Worm (Caenorhabditis elegans) whole organism, young adult: Measurements from ENCODE around the gene cyp-29A3.
A peak's percentile ranks its signal among the peaks of the same experiment; 100 is the strongest.

Experiments
- B0019.2 ChIP-seq: fragments of 200-800 bp; sonication (Bioruptor generic); conservative IDR thresholded peaks from 2 replicates; pipeline ENCODE4 v1.3.6; 2022; ENCODE audit warnings: missing genetic modification reagents, missing genetic modification characterization, missing compliant biosample characterization
- B0035.1 ChIP-seq: sonication (generic microtip); optimal IDR thresholded peaks from 2 replicates; lab custom pipeline; 2016; ENCODE audit warnings: missing genetic modification characterization, mild to moderate bottlenecking, missing compliant biosample characterization, missing genotype, missing genetic modification reagents
- B0336.3 ChIP-seq: fragments of 200-800 bp; sonication (Bioruptor generic); IDR thresholded peaks from 2 replicates; pipeline ENCODE4 v1.3.6; 2022; ENCODE audit warnings: missing genetic modification characterization, missing compliant biosample characterization
- C06A6.2 ChIP-seq: fragments of 200-800 bp; sonication (Bioruptor generic); conservative IDR thresholded peaks from 2 replicates; pipeline ENCODE4 v1.3.6; 2022; ENCODE audit warnings: missing genetic modification characterization, missing compliant biosample characterization
- F39B2.1 ChIP-seq: fragments of 200-800 bp; sonication (Bioruptor generic); IDR thresholded peaks from 2 replicates; pipeline ENCODE4 v1.3.6; 2022; ENCODE audit warnings: missing genetic modification reagents, missing genetic modification characterization, missing compliant biosample characterization
- F52B5.7 ChIP-seq: sonication (generic microtip); optimal IDR thresholded peaks from 2 replicates; lab custom pipeline; 2016; ENCODE audit warnings: mild to moderate bottlenecking, missing genetic modification characterization, missing compliant biosample characterization
- F57A8.1 ChIP-seq: fragments of 200-800 bp; sonication (Bioruptor generic); optimal IDR thresholded peaks from 2 replicates; lab custom pipeline; 2018; ENCODE audit warnings: mild to moderate bottlenecking, missing genetic modification characterization, moderate library complexity, missing compliant biosample characterization
- K12H6.12 ChIP-seq: fragments of 200-800 bp; sonication (Bioruptor generic); optimal IDR thresholded peaks from 2 replicates; lab custom pipeline; 2018; ENCODE audit warnings: mild to moderate bottlenecking, missing genetic modification characterization, missing compliant biosample characterization
- T26A5.8 ChIP-seq: sonication (generic microtip); optimal IDR thresholded peaks from 2 replicates; lab custom pipeline; 2016; ENCODE audit warnings: missing genetic modification characterization, missing compliant biosample characterization
- Y56A3A.18 ChIP-seq: fragments of 200-800 bp; sonication (Bioruptor generic); IDR thresholded peaks from 2 replicates; pipeline ENCODE4 v1.3.6; 2022; ENCODE audit warnings: missing genetic modification reagents, missing genetic modification characterization, missing compliant biosample characterization
- Y95B8A.8 ChIP-seq: fragments of 200-800 bp; sonication (Bioruptor generic); IDR thresholded peaks from 2 replicates; pipeline ENCODE4 v1.3.6; 2022; ENCODE audit warnings: missing genetic modification reagents, missing genetic modification characterization, missing compliant biosample characterization
- ZK185.1 ChIP-seq: sonication (generic microtip); optimal IDR thresholded peaks from 2 replicates; lab custom pipeline; 2016; ENCODE audit warnings: mild to moderate bottlenecking, missing genetic modification characterization, missing compliant biosample characterization; ENCODE audit not compliant: poor library complexity, severe bottlenecking
- aptf-3 ChIP-seq: fragments of 200-800 bp; sonication (Bioruptor generic); IDR thresholded peaks from 2 replicates; pipeline ENCODE4 v1.3.6; 2022; ENCODE audit warnings: missing genetic modification characterization, missing compliant biosample characterization
- athp-1 ChIP-seq: sonication (generic microtip); optimal IDR thresholded peaks from 2 replicates; lab custom pipeline; 2017; ENCODE audit warnings: mild to moderate bottlenecking, missing genetic modification characterization, missing compliant biosample characterization
- attf-5 ChIP-seq: fragments of 200-800 bp; sonication (Bioruptor generic); optimal IDR thresholded peaks from 2 replicates; lab custom pipeline; 2018; ENCODE audit warnings: mild to moderate bottlenecking, missing genetic modification characterization, missing compliant biosample characterization
- attf-6 ChIP-seq: fragments of 200-800 bp; sonication (Bioruptor generic); IDR thresholded peaks from 2 replicates; pipeline ENCODE4 v1.3.6; 2022; ENCODE audit warnings: missing genetic modification reagents, missing genetic modification characterization, missing compliant biosample characterization
- bed-1 ChIP-seq: fragments of 200-800 bp; sonication (Bioruptor generic); IDR thresholded peaks from 2 replicates; pipeline ENCODE4 v1.3.6; 2022; ENCODE audit warnings: missing genetic modification reagents, missing genetic modification characterization, missing compliant biosample characterization
- cebp-1 ChIP-seq, 2 experiments: fragments of 200-800 bp in 1 of 2; sonication (Bioruptor generic) in 1 of 2; sonication (generic microtip) in 1 of 2; IDR thresholded peaks in 1 of 2; optimal IDR thresholded peaks in 1 of 2; 2 replicates each; pipeline versions ENCODE4 v1.3.6 to Lab custom; 2017 to 2022; ENCODE audit warnings: missing compliant biosample characterization in 2 of 2, missing genetic modification characterization in 2 of 2, mild to moderate bottlenecking in 1 of 2, missing genetic modification reagents in 1 of 2, moderate library complexity in 1 of 2
- cebp-2 ChIP-seq: fragments of 200-800 bp; sonication (Bioruptor generic); IDR thresholded peaks from 2 replicates; pipeline ENCODE4 v1.3.6; 2022; ENCODE audit warnings: missing genetic modification characterization, missing compliant biosample characterization
- dpff-1 ChIP-seq: sonication (generic microtip); optimal IDR thresholded peaks from 2 replicates; lab custom pipeline; 2017; ENCODE audit warnings: mild to moderate bottlenecking, missing genetic modification characterization, missing compliant biosample characterization
- dpl-1 ChIP-seq: fragments of 150-350 bp; optimal IDR thresholded peaks from 2 replicates; lab custom pipeline; 2014; ENCODE audit warnings: missing biosample characterization, missing genetic modification reagents, missing genetic modification characterization
- efl-1 ChIP-seq: fragments of 150-350 bp; optimal IDR thresholded peaks from 2 replicates; lab custom pipeline; 2014; ENCODE audit warnings: missing biosample characterization, missing genetic modification reagents, missing genetic modification characterization
- egl-18 ChIP-seq: fragments of 200-800 bp; sonication (Bioruptor generic); IDR thresholded peaks from 2 replicates; pipeline ENCODE4 v1.3.6; 2022; ENCODE audit warnings: missing genetic modification reagents, missing genetic modification characterization, missing compliant biosample characterization
- egl-44 ChIP-seq: fragments of 200-800 bp; sonication (Bioruptor generic); IDR thresholded peaks from 2 replicates; pipeline ENCODE4 v1.3.6; 2022; ENCODE audit warnings: missing genetic modification reagents, missing genetic modification characterization, missing compliant biosample characterization
- ekl-4 ChIP-seq: fragments of 200-800 bp; sonication (Bioruptor generic); IDR thresholded peaks from 2 replicates; pipeline ENCODE4 v1.3.6; 2022; ENCODE audit warnings: missing genetic modification reagents, missing genetic modification characterization, missing compliant biosample characterization
- ets-4 ChIP-seq: fragments of 200-800 bp; sonication (Bioruptor generic); optimal IDR thresholded peaks from 2 replicates; lab custom pipeline; 2018; ENCODE audit warnings: mild to moderate bottlenecking, missing genetic modification characterization, missing compliant biosample characterization
- him-1 ChIP-seq: sonication (generic microtip); optimal IDR thresholded peaks from 2 replicates; lab custom pipeline; 2016; ENCODE audit warnings: missing genotype, missing genetic modification reagents, missing genetic modification characterization, missing compliant biosample characterization
- hlh-26 ChIP-seq: fragments of 200-800 bp; sonication (Bioruptor generic); conservative IDR thresholded peaks from 2 replicates; pipeline ENCODE4 v1.3.6; 2022; ENCODE audit warnings: missing genetic modification reagents, missing genetic modification characterization, missing compliant biosample characterization
- hmg-20 ChIP-seq: fragments of 200-800 bp; sonication (Bioruptor generic); IDR thresholded peaks from 2 replicates; pipeline ENCODE4 v1.3.6; 2022; ENCODE audit warnings: missing genetic modification reagents, missing genetic modification characterization, missing compliant biosample characterization
- hsf-1 ChIP-seq: fragments of 200-800 bp; sonication (Bioruptor generic); IDR thresholded peaks from 2 replicates; pipeline ENCODE4 v1.3.6; 2022; ENCODE audit warnings: missing genetic modification reagents, missing genetic modification characterization, missing compliant biosample characterization
- lag-1 ChIP-seq: fragments of 200-800 bp; sonication (Bioruptor generic); IDR thresholded peaks from 2 replicates; pipeline ENCODE4 v1.3.6; 2022; ENCODE audit warnings: missing genetic modification reagents, missing genetic modification characterization, missing compliant biosample characterization
- let-607 ChIP-seq, 2 experiments: fragments of 200-800 bp in 1 of 2; sonication (Bioruptor generic) in 1 of 2; sonication (generic microtip) in 1 of 2; optimal IDR thresholded peaks; 2 replicates each; lab custom pipeline; 2016 to 2018; ENCODE audit warnings: mild to moderate bottlenecking in 2 of 2, missing compliant biosample characterization in 2 of 2, missing genetic modification characterization in 2 of 2, moderate library complexity in 2 of 2, missing genotype in 1 of 2
- lin-54 ChIP-seq: fragments of 200-800 bp; sonication (Bioruptor generic); optimal IDR thresholded peaks from 2 replicates; lab custom pipeline; 2018; ENCODE audit warnings: mild to moderate bottlenecking, missing genetic modification characterization, missing compliant biosample characterization
- lsl-1 ChIP-seq: fragments of 200-800 bp; sonication (Bioruptor generic); optimal IDR thresholded peaks from 2 replicates; lab custom pipeline; 2018; ENCODE audit warnings: mild to moderate bottlenecking, missing genetic modification characterization, moderate library complexity, missing compliant biosample characterization
- madf-10 ChIP-seq: sonication (generic microtip); optimal IDR thresholded peaks from 2 replicates; lab custom pipeline; 2016; ENCODE audit warnings: mild to moderate bottlenecking, missing genetic modification characterization, missing compliant biosample characterization
- mcd-1 ChIP-seq: fragments of 200-800 bp; sonication (Bioruptor generic); IDR thresholded peaks from 2 replicates; pipeline ENCODE4 v1.3.6; 2022; ENCODE audit warnings: missing genetic modification reagents, missing genetic modification characterization, missing compliant biosample characterization
- nfya-2 ChIP-seq: fragments of 200-800 bp; sonication (Bioruptor generic); IDR thresholded peaks from 2 replicates; pipeline ENCODE4 v1.3.6; 2022; ENCODE audit warnings: missing genetic modification reagents, missing genetic modification characterization, missing compliant biosample characterization
- nhr-80 ChIP-seq: sonication (generic microtip); optimal IDR thresholded peaks from 2 replicates; lab custom pipeline; 2016; ENCODE audit warnings: missing genetic modification characterization, missing compliant biosample characterization
- pbrm-1 ChIP-seq: fragments of 200-800 bp; sonication (Bioruptor generic); IDR thresholded peaks from 2 replicates; pipeline ENCODE4 v1.3.6; 2022; ENCODE audit warnings: missing genetic modification reagents, missing genetic modification characterization, missing compliant biosample characterization
- rcor-1 ChIP-seq: fragments of 200-800 bp; sonication (Bioruptor generic); IDR thresholded peaks from 2 replicates; pipeline ENCODE4 v1.3.6; 2022; ENCODE audit warnings: missing genetic modification reagents, missing genetic modification characterization, missing compliant biosample characterization
- rec-8 ChIP-seq, 2 experiments: sonication (generic microtip); optimal IDR thresholded peaks; 2 replicates each; lab custom pipeline; 2016; ENCODE audit warnings: mild to moderate bottlenecking in 2 of 2, missing genetic modification characterization in 2 of 2, missing genetic modification reagents in 2 of 2, missing genotype in 2 of 2, missing biosample characterization in 1 of 2, missing compliant biosample characterization in 1 of 2, moderate library complexity in 1 of 2
- rpc-1 ChIP-seq, 2 experiments: fragments of 150-350 bp in 1 of 2; sonication (generic microtip) in 1 of 2; optimal IDR thresholded peaks; 2 replicates each; lab custom pipeline; 2014 to 2018; ENCODE audit warnings: missing biosample characterization in 1 of 2, missing genetic modification characterization in 1 of 2, missing genetic modification reagents in 1 of 2, missing genotype in 1 of 2
- snpc-1.1 ChIP-seq: sonication (generic microtip); optimal IDR thresholded peaks from 2 replicates; lab custom pipeline; 2017; ENCODE audit warnings: missing genetic modification characterization, mild to moderate bottlenecking, missing compliant biosample characterization, antibody characterized with exemption, moderate library complexity, missing genotype, missing genetic modification reagents; ENCODE audit not compliant: insufficient read depth
- somi-1 ChIP-seq: fragments of 200-800 bp; sonication (Bioruptor generic); optimal IDR thresholded peaks from 2 replicates; lab custom pipeline; 2018; ENCODE audit warnings: mild to moderate bottlenecking, missing genetic modification characterization, missing compliant biosample characterization
- zfh-2 ChIP-seq: fragments of 200-800 bp; sonication (Bioruptor generic); conservative IDR thresholded peaks from 2 replicates; pipeline ENCODE4 v1.3.6; 2022; ENCODE audit warnings: missing genetic modification reagents, missing genetic modification characterization, missing compliant biosample characterization
- ztf-22 ChIP-seq: fragments of 200-800 bp; sonication (Bioruptor generic); optimal IDR thresholded peaks from 2 replicates; lab custom pipeline; 2018; ENCODE audit warnings: mild to moderate bottlenecking, missing genetic modification characterization, moderate library complexity, missing compliant biosample characterization
- ztf-3 ChIP-seq: fragments of 200-800 bp; sonication (Bioruptor generic); optimal IDR thresholded peaks from 2 replicates; lab custom pipeline; 2018; ENCODE audit warnings: mild to moderate bottlenecking, missing genetic modification characterization, missing compliant biosample characterization
- ztf-6 ChIP-seq: fragments of 200-800 bp; sonication (Bioruptor generic); IDR thresholded peaks from 2 replicates; pipeline ENCODE4 v1.3.6; 2022; ENCODE audit warnings: missing genetic modification reagents, missing genetic modification characterization, missing compliant biosample characterization

cyp-29A3 gene

ce11 chrV:104474-104873 is 45.4 kb downstream of the cyp-29A3 start, which contains the start of gene picd-1 (continued):
- TF ChIP-seq attf-6: no peak
- TF ChIP-seq Y56A3A.18 (GFP tag; lab: Robert Waterston, UW): no peak
- TF ChIP-seq B0019.2 (GFP tag; lab: Robert Waterston, UW): no peak
- TF ChIP-seq K12H6.12 (tag; lab: Kevin White, UChicago): peak; percentile 29
- TF ChIP-seq egl-18 (GFP tag; lab: Robert Waterston, UW): no peak
- TF ChIP-seq lin-54 (GFP tag; lab: Kevin White, UChicago): peak; percentile 51
- no peak for TF ChIP-seq him-1
- no peak for TF ChIP-seq hmg-20 (GFP tag; lab: Robert Waterston, UW)
- TF ChIP-seq lag-1: no peak
- TF ChIP-seq pbrm-1: no peak; the same call in 1 of the 2 replicates
- TF ChIP-seq ZK185.1 (tag; lab: Kevin White, UChicago): no peak
- no peak for TF ChIP-seq snpc-1.1 (tag; lab: Kevin White, UChicago)
- peak; percentile 65 for TF ChIP-seq mcd-1 (GFP tag; lab: Robert Waterston, UW)
- no peak for TF ChIP-seq Y95B8A.8 (GFP tag; lab: Robert Waterston, UW)
- no peak for TF ChIP-seq hsf-1 (GFP tag; lab: Robert Waterston, UW)
- no peak for TF ChIP-seq rpc-1 (optimal IDR thresholded peaks at IDR 0.05; lab: Kevin White, UChicago)
- TF ChIP-seq rpc-1 (tag; optimal IDR thresholded peaks at IDR 0.05; lab: Kevin White, UChicago): no peak
- TF ChIP-seq lsl-1 (GFP tag; lab: Kevin White, UChicago): peak; percentile 3
- no peak for TF ChIP-seq F39B2.1 (GFP tag; lab: Robert Waterston, UW)
- TF ChIP-seq B0336.3 (GFP tag; lab: Robert Waterston, UW): no peak
- no peak for TF ChIP-seq somi-1
- TF ChIP-seq attf-5: peak; percentile 65
- no peak for TF ChIP-seq bed-1 (GFP tag; lab: Robert Waterston, UW)
- TF ChIP-seq zfh-2 (GFP tag; lab: Robert Waterston, UW): no peak; the same call in 1 of the 2 replicates
- no peak for TF ChIP-seq nhr-80 (tag; lab: Kevin White, UChicago)
- TF ChIP-seq rcor-1 (GFP tag; lab: Robert Waterston, UW): peak; percentile 28; the same call in 1 of the 2 replicates
- TF ChIP-seq aptf-3 (GFP tag; lab: Robert Waterston, UW): no peak
- TF ChIP-seq ztf-6 (GFP tag; lab: Robert Waterston, UW): no peak
- TF ChIP-seq ekl-4: no peak
- TF ChIP-seq athp-1 (tag; lab: Kevin White, UChicago): no peak
- no peak for TF ChIP-seq hlh-26 (GFP tag; lab: Robert Waterston, UW)
- no peak for TF ChIP-seq ztf-22
- no peak for TF ChIP-seq egl-44 (GFP tag; lab: Robert Waterston, UW)
- peak; percentile 68 for TF ChIP-seq efl-1
- TF ChIP-seq ztf-3 (GFP tag; lab: Kevin White, UChicago): no peak
- TF ChIP-seq let-607 (tag; optimal IDR thresholded peaks at IDR 0.05; lab: Kevin White, UChicago): no peak
- TF ChIP-seq dpl-1: peak; percentile 45
- TF ChIP-seq B0035.1 (tag; lab: Kevin White, UChicago): no peak
- TF ChIP-seq T26A5.8 (tag; lab: Kevin White, UChicago): no peak
- no peak for TF ChIP-seq cebp-2
- no peak for TF ChIP-seq F52B5.7 (tag; lab: Kevin White, UChicago)
- TF ChIP-seq madf-10 (tag; lab: Kevin White, UChicago): no peak
- no peak for TF ChIP-seq cebp-1 (GFP tag; IDR thresholded peaks at IDR 0.05; lab: Robert Waterston, UW)
- no peak for TF ChIP-seq cebp-1 (tag; optimal IDR thresholded peaks at IDR 0.05; lab: Kevin White, UChicago)
- no peak for TF ChIP-seq dpff-1 (tag; lab: Kevin White, UChicago)
- no peak for TF ChIP-seq ets-4
- no peak for TF ChIP-seq rec-8 (tag; optimal IDR thresholded peaks at IDR 0.05; lab: Kevin White, UChicago)
- TF ChIP-seq nfya-2 (GFP tag; lab: Robert Waterston, UW): no peak
- no peak for TF ChIP-seq F57A8.1
- no peak for TF ChIP-seq C06A6.2 (GFP tag; lab: Robert Waterston, UW)
